Worm (Caenorhabditis elegans) whole organism, early embryonic: ENCODE measurements around the gene C26F1.3.
A peak's percentile ranks its signal among the peaks of the same experiment; 100 is the strongest.

Experiments used
- B0310.2 ChIP-seq: sonication (generic microtip); optimal IDR thresholded peaks from 2 replicates; lab custom pipeline; 2016; ENCODE audit warnings: mild to moderate bottlenecking, missing genetic modification characterization, missing compliant biosample characterization
- F13C5.2 ChIP-seq: sonication (generic microtip); optimal IDR thresholded peaks from 2 replicates; lab custom pipeline; 2017; ENCODE audit warnings: mild to moderate bottlenecking, missing genetic modification characterization, inconsistent platforms, missing compliant biosample characterization
- aly-1 ChIP-seq: sonication (generic microtip); optimal IDR thresholded peaks from 2 replicates; lab custom pipeline; 2016; ENCODE audit warnings: missing genetic modification characterization, missing compliant biosample characterization
- ama-1 ChIP-seq: fragments of 150-350 bp; optimal IDR thresholded peaks from 2 replicates; lab custom pipeline; 2014
- ceh-13 ChIP-seq: fragments of 200-800 bp; sonication (Bioruptor generic); optimal IDR thresholded peaks from 2 replicates; lab custom pipeline; 2018; ENCODE audit warnings: mild to moderate bottlenecking, missing genetic modification characterization, missing compliant biosample characterization
- ceh-36 ChIP-seq: sonication (generic microtip); optimal IDR thresholded peaks from 2 replicates; lab custom pipeline; 2016; ENCODE audit warnings: missing genetic modification characterization, inconsistent platforms, missing compliant biosample characterization
- ets-7 ChIP-seq: sonication (generic microtip); optimal IDR thresholded peaks from 2 replicates; lab custom pipeline; 2016; ENCODE audit warnings: missing genotype, missing genetic modification characterization, missing compliant biosample characterization
- flt-1 ChIP-seq: fragments of 200-800 bp; sonication (Bioruptor generic); IDR thresholded peaks from 2 replicates; pipeline ENCODE4 v1.3.6; 2022; ENCODE audit warnings: missing genetic modification characterization, missing compliant biosample characterization
- hmbx-1 ChIP-seq: sonication (generic microtip); optimal IDR thresholded peaks from 2 replicates; lab custom pipeline; 2016; ENCODE audit warnings: mild to moderate bottlenecking, missing genetic modification characterization, missing compliant biosample characterization
- hmg-4 ChIP-seq: fragments of 200-800 bp; sonication (Bioruptor generic); optimal IDR thresholded peaks from 2 replicates; lab custom pipeline; 2018; ENCODE audit warnings: mild to moderate bottlenecking, missing genetic modification characterization, missing compliant biosample characterization
- hnd-1 ChIP-seq: sonication (generic microtip); optimal IDR thresholded peaks from 2 replicates; lab custom pipeline; 2016; ENCODE audit warnings: missing genetic modification characterization, missing compliant biosample characterization
- pes-1 ChIP-seq: fragments of 200-800 bp; sonication (Bioruptor generic); IDR thresholded peaks from 2 replicates; pipeline ENCODE4 v1.3.6; 2022; ENCODE audit warnings: missing genetic modification reagents, missing genetic modification characterization, missing compliant biosample characterization
- scrt-1 ChIP-seq: fragments of 200-800 bp; sonication (Bioruptor generic); IDR thresholded peaks from 2 replicates; pipeline ENCODE4 v1.3.6; 2022; ENCODE audit warnings: missing genetic modification characterization, missing compliant biosample characterization
- sea-1 ChIP-seq: fragments of 200-800 bp; sonication (Bioruptor generic); conservative IDR thresholded peaks from 2 replicates; pipeline ENCODE4 v1.3.6; 2022; ENCODE audit warnings: missing genetic modification characterization, missing compliant biosample characterization
- tbx-11 ChIP-seq: fragments of 200-800 bp; sonication (Bioruptor generic); IDR thresholded peaks from 2 replicates; pipeline ENCODE4 v1.3.6; 2022; ENCODE audit warnings: missing genetic modification characterization, missing compliant biosample characterization
- tbx-37 ChIP-seq: fragments of 200-800 bp; sonication (Bioruptor generic); conservative IDR thresholded peaks from 2 replicates; pipeline ENCODE4 v1.3.6; 2022; ENCODE audit warnings: missing genetic modification reagents, missing genetic modification characterization, missing compliant biosample characterization
- tra-4 ChIP-seq: sonication (generic microtip); optimal IDR thresholded peaks from 2 replicates; lab custom pipeline; 2017; ENCODE audit warnings: missing genetic modification characterization, missing compliant biosample characterization

C26F1.3 gene

DNA sequence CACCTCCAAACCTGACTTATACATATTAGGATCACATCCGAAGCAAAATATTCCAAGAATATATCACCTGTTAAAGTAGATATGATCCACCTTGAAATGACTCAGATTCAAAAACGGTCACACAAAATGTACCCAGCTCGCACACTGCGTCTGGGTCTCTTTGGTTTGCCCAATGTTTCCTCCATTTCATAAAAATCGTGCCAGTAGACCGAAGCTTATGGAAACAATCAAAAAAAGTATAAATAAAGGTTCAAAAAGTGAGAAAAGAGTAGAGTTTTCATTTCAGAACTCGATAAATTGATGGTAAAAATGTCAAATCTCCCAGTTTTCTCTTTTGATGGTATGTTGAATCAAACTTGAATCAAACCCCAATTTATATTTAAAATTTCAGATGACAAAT lies 39.4 kb upstream of the C26F1.3 start, which contains the start of gene srr-9:
Gene srr-9 (plus strand): TSS at position 301 of the 400 bp plus-strand sequence.
- TF ChIP-seq ets-7 (tag; lab: Kevin White, UChicago), result no peak
- no peak for TF ChIP-seq tbx-11 (GFP tag; lab: Robert Waterston, UW)
- no peak for TF ChIP-seq flt-1 (GFP tag; lab: Robert Waterston, UW)
- no peak for TF ChIP-seq ceh-36 (tag; lab: Kevin White, UChicago)
- no peak for TF ChIP-seq B0310.2 (tag; lab: Kevin White, UChicago)
- no peak for TF ChIP-seq F13C5.2 (tag; lab: Kevin White, UChicago)
- TF ChIP-seq aly-1 (tag; lab: Kevin White, UChicago), result no peak
- no peak for TF ChIP-seq ceh-13 (GFP tag; lab: Kevin White, UChicago)

DNA sequence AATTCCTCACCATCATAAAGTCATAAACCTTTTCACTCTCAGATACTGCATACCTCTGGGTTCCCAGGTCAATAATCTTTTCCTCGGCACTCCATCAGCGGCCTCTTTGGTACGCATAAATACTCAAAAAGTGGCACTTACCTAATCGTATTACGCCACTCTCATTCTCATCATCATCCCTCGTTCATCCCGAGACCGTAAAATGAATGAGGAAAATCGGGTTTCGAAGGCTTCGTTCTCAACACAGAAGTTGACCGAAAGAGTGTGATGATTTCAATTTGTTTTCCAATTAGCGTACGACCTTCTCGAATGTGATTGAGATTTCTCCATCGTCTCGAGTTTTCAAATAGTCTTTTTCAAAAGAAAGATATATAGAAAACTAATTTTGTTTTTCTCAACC lies 37.2 kb upstream of the C26F1.3 start:
- TF ChIP-seq F13C5.2 (tag; lab: Kevin White, UChicago), result no peak
- TF ChIP-seq ama-1 (lab: Kevin White, UChicago), result no peak
- TF ChIP-seq ets-7 (tag; lab: Kevin White, UChicago), result no peak
- no peak for TF ChIP-seq tbx-37 (GFP tag; lab: Robert Waterston, UW)
- no peak for TF ChIP-seq tra-4
- TF ChIP-seq ceh-36 (tag; lab: Kevin White, UChicago), result no peak
- no peak for TF ChIP-seq B0310.2 (tag; lab: Kevin White, UChicago)

DNA sequence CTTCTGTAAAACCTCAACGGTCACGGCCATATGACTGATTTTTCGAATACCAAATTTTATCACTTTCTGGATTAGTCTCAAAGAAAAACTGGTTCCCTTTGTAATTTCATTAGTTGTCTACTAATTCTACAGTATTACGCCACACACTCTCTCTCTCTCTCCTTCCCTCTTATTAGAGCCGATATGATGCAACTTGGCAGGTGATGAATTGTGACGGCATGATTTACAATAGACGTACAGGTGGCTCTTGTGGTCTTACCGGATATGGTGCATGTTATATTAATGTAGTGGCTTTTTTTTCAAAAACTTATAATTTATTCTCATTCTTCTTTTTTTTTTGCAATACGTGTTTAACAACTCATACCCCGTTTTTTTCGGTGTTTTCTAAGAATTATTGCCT lies 35.2 kb upstream of the C26F1.3 start:
- TF ChIP-seq ceh-13 (GFP tag; lab: Kevin White, UChicago) (no peak), sea-1 (no peak), hmg-4 (GFP tag; lab: Kevin White, UChicago) (no peak), tbx-11 (GFP tag; lab: Robert Waterston, UW) (no peak), hmbx-1 (tag; lab: Kevin White, UChicago) (no peak), tra-4 (no peak), scrt-1 (GFP tag; lab: Robert Waterston, UW) (no peak), ama-1 (lab: Kevin White, UChicago) (no peak), flt-1 (GFP tag; lab: Robert Waterston, UW) (no peak), pes-1 (GFP tag; lab: Robert Waterston, UW) (no peak), B0310.2 (tag; lab: Kevin White, UChicago) (no peak), tbx-37 (GFP tag; lab: Robert Waterston, UW) (no peak), aly-1 (tag; lab: Kevin White, UChicago) (no peak), ceh-36 (tag; lab: Kevin White, UChicago) (no peak), F13C5.2 (tag; lab: Kevin White, UChicago) (no peak), hnd-1 (tag; lab: Kevin White, UChicago) (no peak), ets-7 (tag; lab: Kevin White, UChicago) (no peak)

- no peak for TF ChIP-seq ceh-36 (tag; lab: Kevin White, UChicago)
- TF ChIP-seq ceh-13 (GFP tag; lab: Kevin White, UChicago), result no peak
- TF ChIP-seq F13C5.2 (tag; lab: Kevin White, UChicago), result no peak
- no peak for TF ChIP-seq hnd-1 (tag; lab: Kevin White, UChicago)
- TF ChIP-seq ama-1 (lab: Kevin White, UChicago), result no peak
- TF ChIP-seq flt-1 (GFP tag; lab: Robert Waterston, UW), result no peak
- no peak for TF ChIP-seq scrt-1 (GFP tag; lab: Robert Waterston, UW)
- no peak for TF ChIP-seq ets-7 (tag; lab: Kevin White, UChicago)
- TF ChIP-seq sea-1, result no peak
- TF ChIP-seq pes-1 (GFP tag; lab: Robert Waterston, UW), result no peak
- TF ChIP-seq tbx-37 (GFP tag; lab: Robert Waterston, UW), result no peak
- TF ChIP-seq tbx-11 (GFP tag; lab: Robert Waterston, UW), result no peak
- no peak for TF ChIP-seq aly-1 (tag; lab: Kevin White, UChicago)
- TF ChIP-seq hmbx-1 (tag; lab: Kevin White, UChicago), result no peak
Observed at ce11 chrV:7742485-7742959, 34.6 kb upstream of the C26F1.3 start, which contains the start of gene fbxl-5. TSS of gene fbxl-5 (plus strand) at chrV:7742909.

DNA sequence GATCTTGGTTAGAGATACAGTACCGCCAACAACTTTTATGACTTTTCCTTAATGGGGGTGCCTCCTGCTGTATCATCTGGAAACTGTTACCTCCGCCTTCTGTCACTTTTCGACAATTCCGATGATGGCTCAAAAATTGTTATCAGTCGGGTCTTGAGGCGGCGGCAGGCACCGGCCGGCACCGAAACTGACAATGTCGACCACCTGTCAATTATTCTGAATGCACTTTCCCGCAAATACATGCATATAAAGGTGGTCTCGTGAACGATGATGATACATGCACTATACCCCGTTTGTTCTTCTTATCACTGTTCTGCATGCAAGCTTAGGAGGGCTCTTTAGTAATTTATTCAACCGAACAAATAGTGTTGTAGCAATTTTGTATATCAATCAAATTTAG lies 33.0 kb upstream of the C26F1.3 start:
- TF ChIP-seq sea-1 (no peak), pes-1 (GFP tag; lab: Robert Waterston, UW) (no peak), B0310.2 (tag; lab: Kevin White, UChicago) (no peak), ceh-36 (tag; lab: Kevin White, UChicago) (no peak), ama-1 (lab: Kevin White, UChicago) (no peak)

- TF ChIP-seq flt-1 (GFP tag; lab: Robert Waterston, UW) (no peak), hmg-4 (GFP tag; lab: Kevin White, UChicago) (no peak), hnd-1 (tag; lab: Kevin White, UChicago) (no peak), aly-1 (tag; lab: Kevin White, UChicago) (no peak), tbx-37 (GFP tag; lab: Robert Waterston, UW) (no peak), tbx-11 (GFP tag; lab: Robert Waterston, UW) (no peak), B0310.2 (tag; lab: Kevin White, UChicago) (no peak), sea-1 (no peak), ceh-13 (GFP tag; lab: Kevin White, UChicago) (no peak), ama-1 (lab: Kevin White, UChicago) (no peak), pes-1 (GFP tag; lab: Robert Waterston, UW) (no peak), ceh-36 (tag; lab: Kevin White, UChicago) (no peak), hmbx-1 (tag; lab: Kevin White, UChicago) (no peak), F13C5.2 (tag; lab: Kevin White, UChicago) (no peak)
Observed at ce11 chrV:7745386-7745785, 31.7 kb upstream of the C26F1.3 start.

- TF ChIP-seq tbx-11 (GFP tag; lab: Robert Waterston, UW) (no peak), tbx-37 (GFP tag; lab: Robert Waterston, UW) (no peak), pes-1 (GFP tag; lab: Robert Waterston, UW) (peak; percentile 27; the same call in 1 of the 2 replicates), ama-1 (lab: Kevin White, UChicago) (no peak), tra-4 (no peak), hmg-4 (GFP tag; lab: Kevin White, UChicago) (peak; percentile 64)
Observed at ce11 chrV:7745903-7746302, 31.2 kb upstream of the C26F1.3 start.
